Worm (Caenorhabditis elegans) whole organism, L2 larva: ENCODE results near the gene set-4.

Experiments
- C34F6.9 ChIP-seq: fragments of 150-350 bp; optimal IDR thresholded peaks from 2 replicates; lab custom pipeline; 2014; ENCODE audit warnings: missing biosample characterization, missing genetic modification characterization
- F13H6.1 ChIP-seq: sonication (generic microtip); optimal IDR thresholded peaks from 2 replicates; lab custom pipeline; 2016; ENCODE audit warnings: missing genetic modification characterization, missing compliant biosample characterization
- R02D3.7 ChIP-seq: fragments of 150-350 bp; optimal IDR thresholded peaks from 2 replicates; lab custom pipeline; 2014; ENCODE audit warnings: missing biosample characterization, missing genetic modification characterization
- Y55F3AM.14 ChIP-seq: fragments of 200-800 bp; sonication (Bioruptor generic); optimal IDR thresholded peaks from 2 replicates; lab custom pipeline; 2018; ENCODE audit warnings: mild to moderate bottlenecking, missing genetic modification characterization, missing compliant biosample characterization
- alr-1 ChIP-seq: fragments of 150-350 bp; optimal IDR thresholded peaks from 2 replicates; lab custom pipeline; 2014; ENCODE audit warnings: missing biosample characterization, missing genetic modification characterization
- ama-1 ChIP-seq: fragments of 150-350 bp; optimal IDR thresholded peaks from 2 replicates; lab custom pipeline; 2018; ENCODE audit warnings: inconsistent platforms
- ceh-16 ChIP-seq: fragments of 150-350 bp; optimal IDR thresholded peaks from 2 replicates; lab custom pipeline; 2014; ENCODE audit warnings: missing biosample characterization, missing genetic modification characterization
- crh-2 ChIP-seq: sonication (generic microtip); optimal IDR thresholded peaks from 2 replicates; lab custom pipeline; 2017; ENCODE audit warnings: missing biosample characterization, missing genetic modification characterization
- egl-27 ChIP-seq: sonication (generic microtip); optimal IDR thresholded peaks from 3 replicates; lab custom pipeline; 2017; ENCODE audit warnings: missing biosample characterization, missing genetic modification reagents, missing genetic modification characterization
- elt-1 ChIP-seq: fragments of 150-350 bp; optimal IDR thresholded peaks from 2 replicates; lab custom pipeline; 2014; ENCODE audit warnings: missing biosample characterization, missing genetic modification characterization
- gmeb-1 ChIP-seq: fragments of 150-350 bp; optimal IDR thresholded peaks from 2 replicates; lab custom pipeline; 2014; ENCODE audit warnings: missing biosample characterization, missing genetic modification characterization
- lin-13 ChIP-seq: fragments of 150-350 bp; optimal IDR thresholded peaks from 2 replicates; lab custom pipeline; 2014; ENCODE audit warnings: missing biosample characterization, missing genetic modification reagents, missing genetic modification characterization
- lsy-2 ChIP-seq, 2 experiments: fragments of 150-350 bp in 1 of 2; sonication (generic microtip) in 1 of 2; optimal IDR thresholded peaks; 2 replicates each; lab custom pipeline; 2014 to 2017; ENCODE audit warnings: missing biosample characterization in 2 of 2, missing genetic modification characterization in 2 of 2
- mab-5 ChIP-seq: fragments of 150-350 bp; optimal IDR thresholded peaks from 2 replicates; lab custom pipeline; 2014; ENCODE audit warnings: missing biosample characterization, missing genetic modification characterization
- mdl-1 ChIP-seq, 2 experiments: fragments of 150-350 bp in 1 of 2; sonication (generic microtip) in 1 of 2; optimal IDR thresholded peaks; 2 replicates each; lab custom pipeline; 2017; ENCODE audit warnings: missing biosample characterization in 2 of 2, missing genetic modification characterization in 2 of 2
- nhr-10 ChIP-seq: sonication (generic microtip); optimal IDR thresholded peaks from 2 replicates; lab custom pipeline; 2017; ENCODE audit warnings: missing biosample characterization, missing genetic modification characterization
- nhr-11 ChIP-seq: fragments of 150-350 bp; optimal IDR thresholded peaks from 2 replicates; lab custom pipeline; 2014; ENCODE audit warnings: missing biosample characterization, missing genetic modification characterization
- nhr-12 ChIP-seq: fragments of 150-350 bp; optimal IDR thresholded peaks from 2 replicates; lab custom pipeline; 2014; ENCODE audit warnings: missing biosample characterization, missing genetic modification characterization
- nhr-129 ChIP-seq: fragments of 150-350 bp; optimal IDR thresholded peaks from 2 replicates; lab custom pipeline; 2014; ENCODE audit warnings: missing biosample characterization, missing genetic modification characterization
- nhr-21 ChIP-seq: fragments of 150-350 bp; optimal IDR thresholded peaks from 2 replicates; lab custom pipeline; 2014; ENCODE audit warnings: missing biosample characterization, missing genetic modification characterization
- nhr-23 ChIP-seq: fragments of 150-350 bp; optimal IDR thresholded peaks from 2 replicates; lab custom pipeline; 2014; ENCODE audit warnings: missing biosample characterization, missing genetic modification reagents, missing genetic modification characterization
- peb-1 ChIP-seq: fragments of 150-350 bp; optimal IDR thresholded peaks from 2 replicates; lab custom pipeline; 2014; ENCODE audit warnings: missing biosample characterization, missing genetic modification characterization
- sem-4 ChIP-seq: fragments of 150-350 bp; optimal IDR thresholded peaks from 2 replicates; lab custom pipeline; 2014; ENCODE audit warnings: missing biosample characterization, missing genetic modification reagents, missing genetic modification characterization
- sma-9 ChIP-seq, 2 experiments: fragments of 150-350 bp in 1 of 2; sonication (generic microtip) in 1 of 2; optimal IDR thresholded peaks; 2 replicates each; lab custom pipeline; 2014 to 2016; ENCODE audit warnings: missing genetic modification characterization in 2 of 2, mild to moderate bottlenecking in 1 of 2, missing biosample characterization in 1 of 2, missing compliant biosample characterization in 1 of 2, missing genetic modification reagents in 1 of 2, moderate library complexity in 1 of 2
- snpc-4 ChIP-seq: fragments of 150-350 bp; optimal IDR thresholded peaks from 2 replicates; lab custom pipeline; 2014; ENCODE audit warnings: missing biosample characterization, missing genetic modification characterization
- unc-39 ChIP-seq: fragments of 150-350 bp; optimal IDR thresholded peaks from 2 replicates; lab custom pipeline; 2014; ENCODE audit warnings: missing biosample characterization, missing genetic modification characterization
- unc-55 ChIP-seq: fragments of 150-350 bp; sonication (generic microtip); optimal IDR thresholded peaks from 3 replicates; lab custom pipeline; 2014; ENCODE audit warnings: missing biosample characterization, missing genetic modification reagents, missing genetic modification characterization
- ztf-1 ChIP-seq: fragments of 200-800 bp; sonication (Bioruptor generic); conservative IDR thresholded peaks from 2 replicates; pipeline ENCODE4 v1.3.6; 2022; ENCODE audit warnings: missing genetic modification characterization, missing compliant biosample characterization
- ztf-11 ChIP-seq: sonication (generic microtip); optimal IDR thresholded peaks from 2 replicates; lab custom pipeline; 2017; ENCODE audit warnings: missing biosample characterization, missing genetic modification characterization

set-4 gene

ce11 chrII:6322979-6323378, 8.2 kb downstream of the set-4 start, which contains the start of gene C32D5.4:
TSS of gene C32D5.4 (minus strand) at chrII:6323079.
- TF ChIP-seq ama-1 (lab: Kevin White, UChicago) (no peak), peb-1 (tag; lab: Kevin White, UChicago) (no peak), elt-1 (tag; lab: Kevin White, UChicago) (no peak)

DNA sequence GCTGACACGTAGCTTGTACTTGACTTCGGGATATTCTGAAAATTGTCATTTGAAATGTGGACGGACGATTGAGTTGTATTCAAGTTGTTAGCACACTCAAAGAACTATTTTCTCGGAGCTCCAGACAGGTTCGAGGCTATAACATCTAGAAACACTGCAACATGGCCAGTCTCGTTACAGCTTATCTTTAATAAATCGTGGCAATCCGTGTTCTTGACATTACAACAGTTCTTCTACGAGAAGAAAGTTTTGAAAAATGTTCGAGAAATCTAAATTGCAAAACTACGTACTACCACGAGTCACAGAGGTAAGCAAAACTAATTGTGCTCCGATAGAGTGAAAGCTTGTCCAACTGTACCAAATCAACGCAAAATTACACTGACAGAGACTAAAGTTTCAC, 9.1 kb downstream of the set-4 start:
- TF ChIP-seq sem-4 (no peak), F13H6.1 (tag; lab: Kevin White, UChicago) (no peak), unc-55 (GFP tag; lab: Kevin White, UChicago) (no peak), snpc-4 (tag; lab: Kevin White, UChicago) (no peak), lin-13 (GFP tag; lab: Kevin White, UChicago) (no peak), ztf-11 (tag; lab: Kevin White, UChicago) (no peak), nhr-129 (tag; lab: Kevin White, UChicago) (no peak)
- TF ChIP-seq, all 48 proteins: peak for 0

ce11 chrII:6320655-6321388, 10.3 kb downstream of the set-4 start, which contains the start of gene efr-3:
TSS of gene efr-3 (minus strand) at chrII:6321159.
- TF ChIP-seq C34F6.9 (tag; lab: Kevin White, UChicago) (peak; percentile 78), peb-1 (tag; lab: Kevin White, UChicago) (no peak), crh-2 (tag; lab: Kevin White, UChicago) (peak; percentile 56), lsy-2 (tag; optimal IDR thresholded peaks at IDR 0.05; lab: Kevin White, UChicago) (peak; percentile 58 to 79), lin-13 (GFP tag; lab: Kevin White, UChicago) (peak; percentile 46), sma-9 (GFP tag; optimal IDR thresholded peaks at IDR 0.05; lab: Kevin White, UChicago) (peak; percentile 16), sma-9 (tag; optimal IDR thresholded peaks at IDR 0.05; lab: Kevin White, UChicago) (no peak), unc-55 (GFP tag; lab: Kevin White, UChicago) (peak; percentile 86), mab-5 (peak; percentile 41), gmeb-1 (tag; lab: Kevin White, UChicago) (peak; percentile 92), egl-27 (no peak), ztf-1 (GFP tag; lab: Robert Waterston, UW) (no peak)

- TF ChIP-seq R02D3.7 (tag; lab: Kevin White, UChicago): no peak
- no peak for TF ChIP-seq mdl-1 (tag; optimal IDR thresholded peaks at IDR 0.05; lab: Kevin White, UChicago)
- no peak for TF ChIP-seq nhr-23 (tag; lab: Kevin White, UChicago)
- TF ChIP-seq peb-1 (tag; lab: Kevin White, UChicago): no peak
- TF ChIP-seq Y55F3AM.14: no peak
- TF ChIP-seq snpc-4 (tag; lab: Kevin White, UChicago): no peak
- TF ChIP-seq nhr-12 (tag; lab: Kevin White, UChicago): no peak
- no peak for TF ChIP-seq lsy-2 (tag; optimal IDR thresholded peaks at IDR 0.05; lab: Kevin White, UChicago)
- no peak for TF ChIP-seq nhr-11
- no peak for TF ChIP-seq alr-1 (tag; lab: Kevin White, UChicago)
- TF ChIP-seq ztf-11 (tag; lab: Kevin White, UChicago): no peak
- TF ChIP-seq nhr-21 (tag; lab: Kevin White, UChicago): no peak
- TF ChIP-seq nhr-10 (tag; lab: Kevin White, UChicago): no peak
- TF ChIP-seq ceh-16 (tag; lab: Kevin White, UChicago): no peak
- no peak for TF ChIP-seq unc-39
- no peak for TF ChIP-seq sem-4
These were observed 19.3 kb downstream of the set-4 start for ce11 chrII:6311888-6312287.

DNA sequence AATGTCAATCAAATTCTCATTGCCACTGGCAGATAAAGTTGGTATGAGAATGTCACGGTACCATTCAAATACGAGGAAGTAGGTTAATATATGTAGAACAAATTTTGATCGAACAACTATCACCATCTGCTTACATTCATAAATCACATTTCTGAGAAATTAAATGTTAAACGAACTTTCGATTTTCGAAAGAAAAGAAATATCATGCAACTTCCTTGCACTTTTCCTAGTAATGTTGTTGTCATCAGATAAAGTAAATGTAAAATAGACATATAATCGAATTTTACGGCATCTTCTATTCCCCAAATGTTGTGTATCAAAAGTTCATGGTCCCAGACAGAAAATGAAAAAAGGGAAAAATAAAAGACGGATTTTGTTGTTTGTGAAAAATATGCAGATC, 19.7 kb downstream of the set-4 start:
- peak in 1 of 2 experiments; percentile 10 for TF ChIP-seq lsy-2 (tag; optimal IDR thresholded peaks at IDR 0.05; lab: Kevin White, UChicago)
- no peak for TF ChIP-seq unc-39

DNA sequence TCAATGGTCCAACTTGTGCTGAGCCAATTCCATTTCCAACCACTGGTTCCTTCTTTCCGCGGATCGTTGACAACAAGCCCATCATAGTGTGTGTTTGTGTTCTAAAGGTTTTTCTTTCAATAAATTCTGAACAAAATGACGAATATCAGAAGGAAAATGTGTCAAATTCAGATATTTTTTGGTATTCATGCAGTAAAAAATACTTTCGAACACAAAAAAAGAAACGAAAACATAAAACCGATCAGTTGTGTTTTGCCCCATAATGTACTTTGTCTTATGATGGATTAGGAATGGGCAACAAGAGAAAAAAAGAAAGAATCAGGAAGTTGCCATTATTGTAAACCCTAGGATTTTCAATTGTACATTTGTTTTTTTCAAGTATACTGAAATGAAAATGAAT, 21.9 kb downstream of the set-4 start, which contains the start of gene glb-10:
Gene glb-10 (minus strand): TSS at position 101 of the 400 bp plus-strand sequence.
- TF ChIP-seq mab-5: no peak
